Worm (Caenorhabditis elegans) whole organism, early embryonic: ENCODE data around the gene mks-5.

ENCODE experiments used
- B0310.2 ChIP-seq: sonication (generic microtip); optimal IDR thresholded peaks from 2 replicates; lab custom pipeline; 2016; ENCODE audit warnings: mild to moderate bottlenecking, missing genetic modification characterization, missing compliant biosample characterization
- F13C5.2 ChIP-seq: sonication (generic microtip); optimal IDR thresholded peaks from 2 replicates; lab custom pipeline; 2017; ENCODE audit warnings: mild to moderate bottlenecking, missing genetic modification characterization, inconsistent platforms, missing compliant biosample characterization
- ama-1 ChIP-seq: fragments of 150-350 bp; optimal IDR thresholded peaks from 2 replicates; lab custom pipeline; 2014
- ceh-13 ChIP-seq: fragments of 200-800 bp; sonication (Bioruptor generic); optimal IDR thresholded peaks from 2 replicates; lab custom pipeline; 2018; ENCODE audit warnings: mild to moderate bottlenecking, missing genetic modification characterization, missing compliant biosample characterization
- pes-1 ChIP-seq: fragments of 200-800 bp; sonication (Bioruptor generic); IDR thresholded peaks from 2 replicates; pipeline ENCODE4 v1.3.6; 2022; ENCODE audit warnings: missing genetic modification reagents, missing genetic modification characterization, missing compliant biosample characterization

DNA sequence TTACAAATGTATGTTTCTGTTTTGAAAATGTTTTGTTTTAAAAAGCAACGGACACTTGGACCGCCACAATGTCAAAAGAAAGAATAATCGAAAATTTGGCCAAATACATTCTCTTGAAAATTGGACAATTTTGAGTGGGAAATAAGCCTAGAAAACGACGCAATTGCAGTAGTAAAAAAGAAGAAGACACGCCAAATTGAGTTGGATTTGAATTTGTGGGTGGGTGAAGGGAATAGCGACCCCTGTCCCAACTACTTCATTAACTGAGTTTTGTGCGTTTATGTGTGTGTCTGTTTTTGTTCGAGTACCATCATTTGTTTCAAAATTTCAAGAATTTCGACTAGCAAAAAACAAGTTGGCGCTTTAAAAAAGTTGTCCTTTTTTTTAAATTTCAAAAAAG lies 40.8 kb downstream of the mks-5 start:
- TF ChIP-seq F13C5.2 (tag; lab: Kevin White, UChicago) (no peak), pes-1 (GFP tag; lab: Robert Waterston, UW) (no peak), ama-1 (lab: Kevin White, UChicago) (no peak), B0310.2 (tag; lab: Kevin White, UChicago) (no peak), ceh-13 (GFP tag; lab: Kevin White, UChicago) (no peak)
